Worm (Caenorhabditis elegans) whole organism, L2 larva: ENCODE results near the gene nspg-7.2.

Experiments used
- F13H6.1 ChIP-seq: sonication (generic microtip); optimal IDR thresholded peaks from 2 replicates; lab custom pipeline; 2016; ENCODE audit warnings: missing genetic modification characterization, missing compliant biosample characterization
- R02D3.7 ChIP-seq: fragments of 150-350 bp; optimal IDR thresholded peaks from 2 replicates; lab custom pipeline; 2014; ENCODE audit warnings: missing biosample characterization, missing genetic modification characterization
- ZK546.5 ChIP-seq: sonication (generic microtip); optimal IDR thresholded peaks from 2 replicates; lab custom pipeline; 2017; ENCODE audit warnings: missing biosample characterization, missing genetic modification characterization
- alr-1 ChIP-seq: fragments of 150-350 bp; optimal IDR thresholded peaks from 2 replicates; lab custom pipeline; 2014; ENCODE audit warnings: missing biosample characterization, missing genetic modification characterization
- aly-2 ChIP-seq: fragments of 150-350 bp; optimal IDR thresholded peaks from 2 replicates; lab custom pipeline; 2014; ENCODE audit warnings: missing biosample characterization, missing genetic modification characterization
- ama-1 ChIP-seq: fragments of 150-350 bp; optimal IDR thresholded peaks from 2 replicates; lab custom pipeline; 2018; ENCODE audit warnings: inconsistent platforms
- ceh-82 ChIP-seq: fragments of 150-350 bp; optimal IDR thresholded peaks from 2 replicates; lab custom pipeline; 2014; ENCODE audit warnings: missing biosample characterization, missing genetic modification characterization
- crh-2 ChIP-seq: sonication (generic microtip); optimal IDR thresholded peaks from 2 replicates; lab custom pipeline; 2017; ENCODE audit warnings: missing biosample characterization, missing genetic modification characterization
- dmd-4 ChIP-seq: sonication (generic microtip); optimal IDR thresholded peaks from 2 replicates; lab custom pipeline; 2017; ENCODE audit warnings: missing biosample characterization, missing genetic modification characterization
- elt-3 ChIP-seq: sonication (generic microtip); optimal IDR thresholded peaks from 2 replicates; lab custom pipeline; 2017; ENCODE audit warnings: missing biosample characterization, missing genetic modification characterization
- fos-1 ChIP-seq: fragments of 150-350 bp; optimal IDR thresholded peaks from 2 replicates; lab custom pipeline; 2014; ENCODE audit warnings: missing biosample characterization, missing genetic modification characterization
- lin-11 ChIP-seq: fragments of 150-350 bp; sonication (generic microtip); optimal IDR thresholded peaks from 2 replicates; lab custom pipeline; 2014; ENCODE audit warnings: missing biosample characterization, missing genetic modification characterization, inconsistent platforms, mixed read lengths
- lin-39 ChIP-seq: fragments of 150-350 bp; optimal IDR thresholded peaks from 2 replicates; lab custom pipeline; 2014; ENCODE audit warnings: missing biosample characterization, missing genetic modification reagents, missing genetic modification characterization
- lsy-2 ChIP-seq, 2 experiments: fragments of 150-350 bp in 1 of 2; sonication (generic microtip) in 1 of 2; optimal IDR thresholded peaks; 2 replicates each; lab custom pipeline; 2014 to 2017; ENCODE audit warnings: missing biosample characterization in 2 of 2, missing genetic modification characterization in 2 of 2
- mab-5 ChIP-seq: fragments of 150-350 bp; optimal IDR thresholded peaks from 2 replicates; lab custom pipeline; 2014; ENCODE audit warnings: missing biosample characterization, missing genetic modification characterization
- mbf-1 ChIP-seq: sonication (generic microtip); optimal IDR thresholded peaks from 2 replicates; lab custom pipeline; 2017; ENCODE audit warnings: missing biosample characterization, missing genetic modification characterization
- mdl-1 ChIP-seq, 2 experiments: fragments of 150-350 bp in 1 of 2; sonication (generic microtip) in 1 of 2; optimal IDR thresholded peaks; 2 replicates each; lab custom pipeline; 2017; ENCODE audit warnings: missing biosample characterization in 2 of 2, missing genetic modification characterization in 2 of 2
- nhr-10 ChIP-seq: sonication (generic microtip); optimal IDR thresholded peaks from 2 replicates; lab custom pipeline; 2017; ENCODE audit warnings: missing biosample characterization, missing genetic modification characterization
- nhr-11 ChIP-seq: fragments of 150-350 bp; optimal IDR thresholded peaks from 2 replicates; lab custom pipeline; 2014; ENCODE audit warnings: missing biosample characterization, missing genetic modification characterization
- nhr-12 ChIP-seq: fragments of 150-350 bp; optimal IDR thresholded peaks from 2 replicates; lab custom pipeline; 2014; ENCODE audit warnings: missing biosample characterization, missing genetic modification characterization
- nhr-129 ChIP-seq: fragments of 150-350 bp; optimal IDR thresholded peaks from 2 replicates; lab custom pipeline; 2014; ENCODE audit warnings: missing biosample characterization, missing genetic modification characterization
- nhr-21 ChIP-seq: fragments of 150-350 bp; optimal IDR thresholded peaks from 2 replicates; lab custom pipeline; 2014; ENCODE audit warnings: missing biosample characterization, missing genetic modification characterization
- nhr-237 ChIP-seq: fragments of 150-350 bp; optimal IDR thresholded peaks from 2 replicates; lab custom pipeline; 2014; ENCODE audit warnings: missing biosample characterization, missing genetic modification characterization
- nhr-6 ChIP-seq: fragments of 150-350 bp; optimal IDR thresholded peaks from 2 replicates; lab custom pipeline; 2014; ENCODE audit warnings: missing biosample characterization, missing genetic modification characterization
- nhr-77 ChIP-seq: fragments of 150-350 bp; optimal IDR thresholded peaks from 2 replicates; lab custom pipeline; 2014; ENCODE audit warnings: missing biosample characterization, missing genetic modification characterization
- peb-1 ChIP-seq: fragments of 150-350 bp; optimal IDR thresholded peaks from 2 replicates; lab custom pipeline; 2014; ENCODE audit warnings: missing biosample characterization, missing genetic modification characterization
- sem-4 ChIP-seq: fragments of 150-350 bp; optimal IDR thresholded peaks from 2 replicates; lab custom pipeline; 2014; ENCODE audit warnings: missing biosample characterization, missing genetic modification reagents, missing genetic modification characterization
- skn-1 ChIP-seq: sonication (generic microtip); optimal IDR thresholded peaks from 2 replicates; lab custom pipeline; 2017; ENCODE audit warnings: missing biosample characterization, missing genetic modification characterization
- sma-3 ChIP-seq: sonication (generic microtip); optimal IDR thresholded peaks from 2 replicates; lab custom pipeline; 2016; ENCODE audit warnings: missing genetic modification reagents, missing genetic modification characterization, missing compliant biosample characterization
- snpc-4 ChIP-seq: fragments of 150-350 bp; optimal IDR thresholded peaks from 2 replicates; lab custom pipeline; 2014; ENCODE audit warnings: missing biosample characterization, missing genetic modification characterization
- unc-39 ChIP-seq: fragments of 150-350 bp; optimal IDR thresholded peaks from 2 replicates; lab custom pipeline; 2014; ENCODE audit warnings: missing biosample characterization, missing genetic modification characterization
- unc-62 ChIP-seq: fragments of 150-350 bp; optimal IDR thresholded peaks from 2 replicates; lab custom pipeline; 2014; ENCODE audit warnings: missing biosample characterization, missing genetic modification reagents, missing genetic modification characterization
- ztf-1 ChIP-seq: fragments of 200-800 bp; sonication (Bioruptor generic); conservative IDR thresholded peaks from 2 replicates; pipeline ENCODE4 v1.3.6; 2022; ENCODE audit warnings: missing genetic modification characterization, missing compliant biosample characterization
- ztf-11 ChIP-seq: sonication (generic microtip); optimal IDR thresholded peaks from 2 replicates; lab custom pipeline; 2017; ENCODE audit warnings: missing biosample characterization, missing genetic modification characterization
- ztf-4 ChIP-seq: fragments of 150-350 bp; optimal IDR thresholded peaks from 2 replicates; lab custom pipeline; 2014; ENCODE audit warnings: missing biosample characterization, missing genetic modification characterization

Gene nspg-7.2

DNA sequence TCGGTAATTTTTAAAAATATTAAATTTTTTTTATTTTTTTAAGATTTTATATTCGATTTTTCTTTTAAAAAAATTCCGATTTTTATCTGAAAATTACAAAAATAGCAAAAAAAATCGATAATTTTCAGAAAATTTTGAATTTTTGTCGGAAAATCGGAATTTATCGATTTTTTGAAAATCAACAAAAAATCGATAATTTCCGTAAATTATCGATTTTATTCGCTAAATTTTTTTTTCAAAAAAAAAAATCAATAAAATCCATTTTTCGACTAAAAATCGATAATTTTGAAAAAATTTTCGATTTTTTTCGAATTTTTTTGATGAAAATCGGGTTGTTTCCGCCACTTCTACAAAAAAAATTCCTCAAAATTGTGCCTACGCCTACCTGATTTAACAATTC is 15.8 kb downstream of the nspg-7.2 start:
- TF ChIP-seq ztf-1 (GFP tag; lab: Robert Waterston, UW): no peak
- TF ChIP-seq elt-3 (tag; lab: Kevin White, UChicago): no peak
- no peak for TF ChIP-seq mbf-1 (tag; lab: Kevin White, UChicago)
- TF ChIP-seq ztf-11 (tag; lab: Kevin White, UChicago): no peak

DNA sequence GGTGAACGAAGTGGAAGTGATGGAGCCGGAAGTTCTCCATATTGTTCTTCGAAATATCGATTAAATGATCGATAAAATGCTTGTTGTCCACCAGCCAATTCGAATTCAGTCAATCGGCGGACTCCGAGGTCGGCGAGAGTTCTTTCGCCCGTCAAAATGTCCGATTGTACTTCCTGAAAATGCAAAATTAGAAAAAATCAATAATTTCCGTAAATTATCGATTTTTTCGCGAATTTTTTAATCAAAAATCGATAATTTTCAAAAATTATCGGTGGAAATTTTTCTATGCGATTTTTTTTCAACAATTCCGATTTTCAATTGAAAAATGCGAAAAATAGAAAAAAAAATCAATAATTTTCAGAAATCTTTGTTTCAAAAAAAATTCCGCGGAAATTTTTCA is 16.3 kb downstream of the nspg-7.2 start:
- TF ChIP-seq alr-1 (tag; lab: Kevin White, UChicago): no peak

DNA sequence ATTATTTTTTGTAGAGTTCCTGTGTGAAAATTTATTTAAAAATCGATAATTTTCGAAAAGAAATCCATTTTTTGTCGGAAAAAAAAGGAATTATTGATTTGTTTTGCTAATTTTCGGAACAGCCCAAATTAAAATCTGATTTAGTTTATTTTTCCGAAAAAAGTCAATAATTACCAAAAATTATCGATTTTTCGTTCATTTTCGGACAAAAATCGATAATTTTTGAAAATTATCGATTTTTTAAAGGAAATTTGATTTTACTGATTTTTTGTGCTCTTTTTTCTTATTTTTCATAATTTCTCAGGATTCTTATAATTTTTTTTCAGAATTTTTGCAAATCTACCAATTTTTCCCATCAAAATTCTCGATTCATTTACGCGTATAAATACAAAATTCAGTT is 16.8 kb downstream of the nspg-7.2 start:
- TF ChIP-seq lin-11 (tag; lab: Kevin White, UChicago): no peak
- TF ChIP-seq nhr-6 (tag; lab: Kevin White, UChicago): no peak
- TF ChIP-seq mdl-1 (tag; optimal IDR thresholded peaks at IDR 0.05; lab: Kevin White, UChicago): no peak
- TF ChIP-seq nhr-129 (tag; lab: Kevin White, UChicago): no peak
- TF ChIP-seq peb-1 (tag; lab: Kevin White, UChicago): no peak

DNA sequence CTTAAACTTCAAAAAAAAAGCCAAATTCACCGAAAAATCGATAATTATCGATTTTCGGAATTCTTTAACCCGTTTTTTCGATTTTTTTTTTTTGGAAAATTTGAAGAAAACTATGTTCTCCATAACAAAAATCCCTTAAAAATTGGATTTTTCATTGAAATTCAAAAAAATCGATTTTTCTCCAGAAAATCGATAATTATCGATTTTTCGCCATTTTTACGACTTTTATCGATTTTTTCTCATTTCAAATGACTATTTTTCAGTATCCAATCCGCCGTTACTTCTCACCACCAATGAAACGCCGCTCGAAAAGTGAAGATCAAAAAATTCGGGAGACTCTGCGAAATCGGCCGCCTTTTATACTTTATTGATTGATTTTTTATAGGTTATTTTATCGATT is 17.3 kb downstream of the nspg-7.2 start:
- no peak for TF ChIP-seq lin-11 (tag; lab: Kevin White, UChicago)
- no peak for TF ChIP-seq skn-1 (tag; lab: Kevin White, UChicago)
- TF ChIP-seq mdl-1 (tag; optimal IDR thresholded peaks at IDR 0.05; lab: Kevin White, UChicago): no peak
- no peak for TF ChIP-seq mbf-1 (tag; lab: Kevin White, UChicago)
- TF ChIP-seq nhr-11 (tag; lab: Kevin White, UChicago): no peak

DNA sequence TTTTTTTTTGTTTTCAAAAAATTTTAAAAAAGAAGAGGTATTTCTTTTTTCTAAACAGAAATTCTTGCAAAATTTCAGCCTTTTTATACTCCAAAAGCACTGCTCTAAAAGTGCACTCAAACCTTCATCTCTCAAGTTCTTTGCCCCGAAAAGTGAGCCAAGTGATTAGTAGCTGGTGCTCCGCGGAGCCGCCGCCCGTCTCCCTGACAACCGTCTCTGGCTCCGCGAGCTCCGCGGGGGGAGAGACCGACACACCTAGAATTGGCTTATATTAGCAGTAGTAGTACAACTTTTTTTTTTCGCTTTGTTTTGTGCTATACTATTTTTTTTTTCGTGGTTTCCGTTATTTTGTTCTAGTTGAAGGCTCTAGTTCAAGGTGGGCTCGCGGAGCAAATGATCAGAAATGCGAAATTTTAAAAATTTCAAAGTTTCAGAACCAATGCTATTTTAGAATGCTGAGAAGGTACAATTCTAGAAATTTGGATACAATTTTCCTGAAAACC is 25.5 kb downstream of the nspg-7.2 start, which contains the start of gene Y53G8AL.1:
Y53G8AL.1 (plus strand) TSS at position 453 of the 503 bp plus-strand sequence.
- TF ChIP-seq aly-2 (tag; lab: Kevin White, UChicago) (no peak), ceh-82 (tag; lab: Kevin White, UChicago) (no peak), lin-39 (no peak), sem-4 (tag; lab: Kevin White, UChicago) (no peak), nhr-237 (tag; lab: Kevin White, UChicago) (no peak), R02D3.7 (tag; lab: Kevin White, UChicago) (no peak), nhr-10 (tag; lab: Kevin White, UChicago) (no peak), ZK546.5 (no peak), skn-1 (tag; lab: Kevin White, UChicago) (no peak), unc-62 (GFP tag; lab: Kevin White, UChicago) (no peak), crh-2 (tag; lab: Kevin White, UChicago) (no peak)
- TF ChIP-seq, all 48 proteins: peak for 0

DNA sequence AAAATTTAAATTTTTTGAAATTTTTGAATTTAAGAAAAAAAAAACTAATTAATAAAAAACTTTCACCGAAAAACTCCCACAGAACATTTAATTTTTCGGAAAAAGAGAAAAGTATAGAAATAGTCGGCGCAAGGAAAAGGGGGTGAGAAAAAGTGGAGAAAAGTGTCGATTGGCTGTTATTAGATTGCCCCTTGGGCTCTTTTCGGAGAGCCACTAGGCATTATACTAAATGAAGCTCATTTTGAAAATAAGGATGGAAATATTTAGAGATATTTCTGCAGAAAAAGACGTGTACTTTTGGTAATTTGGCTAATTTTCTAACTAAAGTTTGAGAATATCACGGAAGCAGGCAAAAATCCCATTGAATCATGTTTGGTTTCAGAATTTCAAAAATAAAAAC is 34.1 kb downstream of the nspg-7.2 start:
- TF ChIP-seq ZK546.5 (no peak), unc-39 (no peak), nhr-6 (tag; lab: Kevin White, UChicago) (no peak), nhr-10 (tag; lab: Kevin White, UChicago) (no peak), ztf-4 (tag; lab: Kevin White, UChicago) (no peak)

DNA sequence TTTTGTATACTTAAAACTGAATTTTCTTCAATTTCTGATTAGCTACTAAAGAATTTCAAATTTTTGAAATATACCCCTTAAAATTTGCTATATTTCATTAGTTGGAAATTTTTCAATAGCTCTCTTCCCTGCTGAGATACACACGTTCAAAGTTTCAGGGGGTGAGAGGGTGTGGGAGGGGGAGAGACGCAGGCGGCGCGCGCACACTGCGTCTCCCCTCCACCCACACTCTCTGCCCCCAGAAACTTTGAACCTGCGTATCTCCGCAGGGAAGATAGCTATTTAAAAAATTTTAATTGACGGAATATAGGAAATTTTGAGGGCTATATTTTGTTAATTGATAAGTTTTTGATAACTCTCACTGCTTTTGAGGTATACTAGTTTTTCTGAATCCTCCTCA is 35.5 kb downstream of the nspg-7.2 start:
- TF ChIP-seq mbf-1 (tag; lab: Kevin White, UChicago) (no peak), fos-1 (tag; lab: Kevin White, UChicago) (no peak), dmd-4 (tag; lab: Kevin White, UChicago) (no peak), crh-2 (tag; lab: Kevin White, UChicago) (no peak), nhr-12 (no peak), ama-1 (lab: Kevin White, UChicago) (no peak), mdl-1 (tag; optimal IDR thresholded peaks at IDR 0.05; lab: Kevin White, UChicago) (no peak), ZK546.5 (no peak), mab-5 (tag; lab: Kevin White, UChicago) (no peak), snpc-4 (tag; lab: Kevin White, UChicago) (no peak), lin-39 (no peak), nhr-21 (no peak), nhr-11 (tag; lab: Kevin White, UChicago) (no peak), lsy-2 (tag; optimal IDR thresholded peaks at IDR 0.05; lab: Kevin White, UChicago) (no peak), peb-1 (tag; lab: Kevin White, UChicago) (no peak), F13H6.1 (tag; lab: Kevin White, UChicago) (no peak), sma-3 (GFP tag; lab: Kevin White, UChicago) (no peak), R02D3.7 (tag; lab: Kevin White, UChicago) (no peak), nhr-77 (tag; lab: Kevin White, UChicago) (no peak), aly-2 (tag; lab: Kevin White, UChicago) (no peak)
